Fruit fly (Drosophila melanogaster) whole organism, embryonic: Measurements from ENCODE around the gene CG10337.

ENCODE experiments used
- CG10565 ChIP-seq: fragments of 200-800 bp; sonication (Bioruptor generic); optimal IDR thresholded peaks from 3 replicates; lab custom pipeline; 2016; ENCODE audit warnings: missing biosample characterization, mild to moderate bottlenecking, missing genetic modification characterization
- CG11093 ChIP-seq: fragments of 200-800 bp; sonication (Bioruptor generic); IDR thresholded peaks from 3 replicates; pipeline ENCODE4 v1.3.6; 2022; ENCODE audit warnings: missing biosample characterization, missing genetic modification characterization
- CG12155 ChIP-seq: fragments of 200-800 bp; sonication (Bioruptor generic); optimal IDR thresholded peaks from 3 replicates; lab custom pipeline; 2016; ENCODE audit warnings: missing biosample characterization, missing genetic modification characterization
- CG13123 ChIP-seq: fragments of 200-800 bp; sonication (Bioruptor generic); optimal IDR thresholded peaks from 2 replicates; lab custom pipeline; 2016; ENCODE audit warnings: missing biosample characterization, missing genetic modification characterization
- CG17359 ChIP-seq: fragments of 200-800 bp; sonication (Bioruptor generic); optimal IDR thresholded peaks from 3 replicates; lab custom pipeline; 2018; ENCODE audit warnings: missing biosample characterization, mild to moderate bottlenecking, missing genetic modification characterization, moderate library complexity
- CG18476 ChIP-seq: fragments of 200-800 bp; sonication (Bioruptor generic); optimal IDR thresholded peaks from 2 replicates; lab custom pipeline; 2016; ENCODE audit warnings: missing biosample characterization, mild to moderate bottlenecking, missing genetic modification characterization
- CG30431 ChIP-seq: fragments of 200-800 bp; sonication (Bioruptor generic); optimal IDR thresholded peaks from 2 replicates; lab custom pipeline; 2017; ENCODE audit warnings: missing biosample characterization, missing genetic modification characterization
- CG31365 ChIP-seq: fragments of 200-800 bp; sonication (Bioruptor generic); optimal IDR thresholded peaks from 2 replicates; lab custom pipeline; 2018; ENCODE audit warnings: missing biosample characterization, mild to moderate bottlenecking, missing genetic modification characterization
- CG32772 ChIP-seq: fragments of 200-800 bp; sonication (Bioruptor generic); IDR thresholded peaks from 2 replicates; pipeline ENCODE4 v1.3.6; 2022; ENCODE audit warnings: missing biosample characterization, missing genetic modification characterization
- CG3847 ChIP-seq: fragments of 200-800 bp; sonication (Bioruptor generic); IDR thresholded peaks from 2 replicates; pipeline ENCODE4 v1.3.6; 2022; ENCODE audit warnings: missing biosample characterization, missing genetic modification characterization
- CG4424 ChIP-seq: fragments of 200-800 bp; sonication (Bioruptor generic); optimal IDR thresholded peaks from 3 replicates; lab custom pipeline; 2016; ENCODE audit warnings: missing biosample characterization, missing genetic modification characterization
- CG7786 ChIP-seq: fragments of 200-800 bp; sonication (Bioruptor generic); optimal IDR thresholded peaks from 2 replicates; lab custom pipeline; 2016; ENCODE audit warnings: missing biosample characterization, missing genetic modification characterization
- CG9932 ChIP-seq: fragments of 200-800 bp; sonication (Bioruptor generic); IDR thresholded peaks from 2 replicates; pipeline ENCODE4 v1.3.6; 2022; ENCODE audit warnings: missing biosample characterization, missing genetic modification characterization
- Chrac-16 ChIP-seq: fragments of 200-800 bp; sonication (Bioruptor generic); optimal IDR thresholded peaks from 3 replicates; lab custom pipeline; 2016; ENCODE audit warnings: missing biosample characterization, missing genetic modification characterization
- D ChIP-seq, 2 experiments: fragments of 200-800 bp in 1 of 2; fragments of >200 bp in 1 of 2; sonication (Bioruptor generic) in 1 of 2; optimal IDR thresholded peaks; 2 replicates in 1 of 2; 3 replicates in 1 of 2; lab custom pipeline; 2017; ENCODE audit warnings: mild to moderate bottlenecking in 1 of 2, missing biosample characterization in 1 of 2, missing genetic modification characterization in 1 of 2, missing genetic modification reagents in 1 of 2
- D19A ChIP-seq: fragments of 200-800 bp; optimal IDR thresholded peaks from 3 replicates; lab custom pipeline; 2019; ENCODE audit warnings: missing biosample characterization, mild to moderate bottlenecking, missing genetic modification characterization, moderate library complexity
- Deaf1 ChIP-seq: fragments of 200-800 bp; optimal IDR thresholded peaks from 3 replicates; lab custom pipeline; 2019; ENCODE audit warnings: missing biosample characterization, mild to moderate bottlenecking, missing genetic modification characterization, moderate library complexity
- Dp ChIP-seq: fragments of 200-800 bp; sonication (Bioruptor generic); optimal IDR thresholded peaks from 2 replicates; lab custom pipeline; 2018; ENCODE audit warnings: missing biosample characterization, mild to moderate bottlenecking, missing genetic modification characterization, moderate library complexity
- GATAe ChIP-seq: fragments of 200-800 bp; sonication (Bioruptor generic); conservative IDR thresholded peaks from 2 replicates; pipeline ENCODE4 v1.3.6; 2022; ENCODE audit warnings: missing biosample characterization, missing genetic modification characterization
- Hsf ChIP-seq: fragments of 200-800 bp; sonication (Bioruptor generic); optimal IDR thresholded peaks from 3 replicates; lab custom pipeline; 2016; ENCODE audit warnings: missing biosample characterization, missing genetic modification characterization
- Lim3 ChIP-seq: fragments of 200-800 bp; sonication (Bioruptor generic); IDR thresholded peaks from 2 replicates; pipeline ENCODE4 v1.3.6; 2022; ENCODE audit warnings: missing biosample characterization, missing genetic modification characterization
- MBD-R2 ChIP-seq: fragments of 200-800 bp; sonication (Bioruptor generic); IDR thresholded peaks from 2 replicates; pipeline ENCODE4 v1.3.6; 2022; ENCODE audit warnings: missing biosample characterization, missing genetic modification characterization
- Myb ChIP-seq: fragments of 200-800 bp; sonication (Bioruptor generic); optimal IDR thresholded peaks from 2 replicates; lab custom pipeline; 2016; ENCODE audit warnings: missing biosample characterization, missing genetic modification characterization
- NFAT ChIP-seq: fragments of 200-800 bp; sonication (Bioruptor generic); IDR thresholded peaks from 2 replicates; pipeline ENCODE4 v1.3.6; 2022; ENCODE audit warnings: missing biosample characterization, missing genetic modification characterization
- NK7.1 ChIP-seq: fragments of 200-800 bp; sonication (Bioruptor generic); optimal IDR thresholded peaks from 3 replicates; lab custom pipeline; 2016; ENCODE audit warnings: missing biosample characterization, missing genetic modification characterization
- PHDP ChIP-seq: fragments of 200-800 bp; sonication (Bioruptor generic); optimal IDR thresholded peaks from 3 replicates; lab custom pipeline; 2018; ENCODE audit warnings: missing biosample characterization, mild to moderate bottlenecking, missing genetic modification characterization, moderate library complexity
- Spps ChIP-seq: fragments of 200-800 bp; sonication (Bioruptor generic); optimal IDR thresholded peaks from 2 replicates; lab custom pipeline; 2018; ENCODE audit warnings: missing biosample characterization, mild to moderate bottlenecking, missing genetic modification characterization
- Stat92E ChIP-seq, 3 experiments: fragments of >200 bp in 2 of 3; fragments of 200-800 bp in 1 of 3; sonication (Bioruptor generic) in 1 of 3; optimal IDR thresholded peaks; 2 replicates each; lab custom pipeline; 2017 to 2019; ENCODE audit warnings: missing biosample characterization in 3 of 3, missing genetic modification characterization in 3 of 3, mild to moderate bottlenecking in 1 of 3, moderate library complexity in 1 of 3
- Tbp ChIP-seq: fragments of >200 bp; optimal IDR thresholded peaks from 2 replicates; lab custom pipeline; 2018; ENCODE audit warnings: missing biosample characterization, missing genetic modification characterization
- Xbp1 ChIP-seq: fragments of 200-800 bp; sonication (Bioruptor generic); optimal IDR thresholded peaks from 3 replicates; lab custom pipeline; 2016; ENCODE audit warnings: missing biosample characterization, mild to moderate bottlenecking, missing genetic modification characterization
- ac ChIP-seq: fragments of 200-800 bp; sonication (Bioruptor generic); optimal IDR thresholded peaks from 3 replicates; lab custom pipeline; 2017; ENCODE audit warnings: missing biosample characterization, mild to moderate bottlenecking, missing genetic modification characterization
- bowl ChIP-seq: fragments of 200-800 bp; sonication (Bioruptor generic); IDR thresholded peaks from 2 replicates; pipeline ENCODE4 v1.3.6; 2022; ENCODE audit warnings: missing biosample characterization, missing genetic modification characterization
- chn ChIP-seq: fragments of 200-800 bp; sonication (Bioruptor generic); optimal IDR thresholded peaks from 2 replicates; lab custom pipeline; 2016; ENCODE audit warnings: missing biosample characterization, missing genetic modification characterization
- disco-r ChIP-seq: fragments of 200-800 bp; sonication (Bioruptor generic); optimal IDR thresholded peaks from 2 replicates; lab custom pipeline; 2016; ENCODE audit warnings: missing biosample characterization, missing genetic modification characterization
- eve ChIP-seq, 2 experiments: fragments of >200 bp; optimal IDR thresholded peaks; 2 replicates each; lab custom pipeline; 2017; ENCODE audit warnings: missing biosample characterization in 2 of 2, missing genetic modification characterization in 2 of 2
- gsb-n ChIP-seq: fragments of 200-800 bp; sonication (Bioruptor generic); optimal IDR thresholded peaks from 3 replicates; lab custom pipeline; 2018; ENCODE audit warnings: missing biosample characterization, mild to moderate bottlenecking, missing genetic modification characterization
- ind ChIP-seq: fragments of 200-800 bp; sonication (Bioruptor generic); optimal IDR thresholded peaks from 3 replicates; lab custom pipeline; 2016; ENCODE audit warnings: missing biosample characterization, missing genetic modification characterization
- jigr1 ChIP-seq: fragments of 200-800 bp; sonication (Bioruptor generic); IDR thresholded peaks from 3 replicates; pipeline ENCODE4 v1.3.6; 2022; ENCODE audit warnings: missing biosample characterization, missing genetic modification characterization
- kah ChIP-seq: fragments of 200-800 bp; sonication (Bioruptor generic); optimal IDR thresholded peaks from 2 replicates; lab custom pipeline; 2018; ENCODE audit warnings: missing biosample characterization, mild to moderate bottlenecking, missing genetic modification characterization
- lola ChIP-seq, 3 experiments: fragments of >200 bp in 2 of 3; fragments of 200-800 bp in 1 of 3; sonication (Bioruptor generic) in 1 of 3; optimal IDR thresholded peaks; 2 replicates each; lab custom pipeline; 2017 to 2019; ENCODE audit warnings: missing biosample characterization in 3 of 3, missing genetic modification characterization in 3 of 3, mild to moderate bottlenecking in 1 of 3, moderate library complexity in 1 of 3
- maf-S ChIP-seq: fragments of 200-800 bp; sonication (Bioruptor generic); optimal IDR thresholded peaks from 2 replicates; lab custom pipeline; 2016; ENCODE audit warnings: missing biosample characterization, missing genetic modification characterization
- nerfin-2 ChIP-seq: fragments of 200-800 bp; sonication (Bioruptor generic); IDR thresholded peaks from 2 replicates; pipeline ENCODE4 v1.3.6; 2022; ENCODE audit warnings: missing biosample characterization, missing genetic modification characterization; ENCODE audit not compliant: partially characterized antibody
- nom ChIP-seq: fragments of 200-800 bp; sonication (Bioruptor generic); optimal IDR thresholded peaks from 2 replicates; lab custom pipeline; 2017; ENCODE audit warnings: missing biosample characterization, missing genetic modification characterization, mild to moderate bottlenecking, moderate library complexity, missing genetic modification reagents
- oc ChIP-seq: fragments of 200-800 bp; sonication (Bioruptor generic); optimal IDR thresholded peaks from 2 replicates; lab custom pipeline; 2018; ENCODE audit warnings: missing biosample characterization, mild to moderate bottlenecking, missing genetic modification characterization, moderate library complexity
- p53 ChIP-seq: fragments of 200-800 bp; sonication (Bioruptor generic); optimal IDR thresholded peaks from 2 replicates; lab custom pipeline; 2016; ENCODE audit warnings: missing biosample characterization, missing genetic modification characterization
- sob ChIP-seq: fragments of 200-800 bp; sonication (Bioruptor generic); IDR thresholded peaks from 2 replicates; pipeline ENCODE4 v1.3.6; 2022; ENCODE audit warnings: missing biosample characterization, missing genetic modification characterization
- ssp ChIP-seq: fragments of 200-800 bp; sonication (Bioruptor generic); IDR thresholded peaks from 2 replicates; pipeline ENCODE4 v1.3.6; 2022; ENCODE audit warnings: missing biosample characterization, missing genetic modification characterization
- trh ChIP-seq: fragments of 200-800 bp; sonication (Bioruptor generic); optimal IDR thresholded peaks from 2 replicates; lab custom pipeline; 2016; ENCODE audit warnings: missing biosample characterization, missing genetic modification characterization
- yki ChIP-seq: fragments of >200 bp; optimal IDR thresholded peaks from 3 replicates; lab custom pipeline; 2018
- zf30C ChIP-seq: fragments of 200-800 bp; sonication (Bioruptor generic); optimal IDR thresholded peaks from 3 replicates; lab custom pipeline; 2018; ENCODE audit warnings: missing biosample characterization, mild to moderate bottlenecking, missing genetic modification characterization

CG10337 gene

dm6 chr2L:19517154-19517814, 29.5 kb downstream of the CG10337 start, which contains the start of gene Hasp (continued):
- TF ChIP-seq D19A (tag; lab: Kevin White, UChicago), result peak; percentile 72
- TF ChIP-seq PHDP (tag; lab: Kevin White, UChicago), result peak; percentile 61
- peak; percentile 16 for TF ChIP-seq trh (GFP tag; lab: Kevin White, UChicago)
- TF ChIP-seq lola (GFP tag; optimal IDR thresholded peaks at IDR 0.05; lab: Kevin White, UChicago), result peak in 1 of 3 experiments; percentile 38
- TF ChIP-seq CG10565 (GFP tag; lab: Kevin White, UChicago), result no peak
- TF ChIP-seq Chrac-16, result peak; percentile 40
- TF ChIP-seq gsb-n (tag; lab: Kevin White, UChicago), result no peak
- TF ChIP-seq D (optimal IDR thresholded peaks at IDR 0.05; lab: Kevin White, UChicago), result no peak
- TF ChIP-seq D (GFP tag; optimal IDR thresholded peaks at IDR 0.05; lab: Kevin White, UChicago), result peak; percentile 44
- peak; percentile 65 for TF ChIP-seq sob (GFP tag; lab: Robert Waterston, UW)
- peak; percentile 46 for TF ChIP-seq CG4424 (GFP tag; lab: Kevin White, UChicago)
- no peak for TF ChIP-seq zf30C
- no peak for TF ChIP-seq maf-S (GFP tag; lab: Kevin White, UChicago)
- TF ChIP-seq CG12155 (GFP tag; lab: Kevin White, UChicago), result peak; percentile 14
- peak; percentile 39; the same call in 1 of the 2 replicates for TF ChIP-seq MBD-R2 (GFP tag; lab: Robert Waterston, UW)
- TF ChIP-seq CG17359 (tag; lab: Kevin White, UChicago), result peak; percentile 70
- TF ChIP-seq GATAe (GFP tag; lab: Robert Waterston, UW), result no peak
- TF ChIP-seq CG31365 (tag; lab: Kevin White, UChicago), result no peak
- TF ChIP-seq yki (lab: Kevin White, UChicago), result no peak
- TF ChIP-seq Myb, result peak; percentile 21
- TF ChIP-seq Tbp (GFP tag; lab: Kevin White, UChicago), result no peak
- peak; percentile 18 for TF ChIP-seq Hsf (GFP tag; lab: Kevin White, UChicago)
- TF ChIP-seq ind (GFP tag; lab: Kevin White, UChicago), result peak; percentile 62
- TF ChIP-seq CG18476 (GFP tag; lab: Kevin White, UChicago), result peak; percentile 42
- peak; percentile 54 for TF ChIP-seq CG9932 (GFP tag; lab: Robert Waterston, UW)
- TF ChIP-seq Stat92E (GFP tag; optimal IDR thresholded peaks at IDR 0.05; lab: Kevin White, UChicago), result no peak
- TF ChIP-seq p53 (GFP tag; lab: Kevin White, UChicago), result no peak
- TF ChIP-seq CG3847, result no peak; the same call in 1 of the 2 replicates
- no peak for TF ChIP-seq CG13123 (GFP tag; lab: Kevin White, UChicago)
- TF ChIP-seq NFAT (GFP tag; lab: Robert Waterston, UW), result peak; percentile 39; the same call in 1 of the 2 replicates
- TF ChIP-seq CG30431, result no peak
- no peak for TF ChIP-seq ac (GFP tag; lab: Kevin White, UChicago)
- TF ChIP-seq chn (GFP tag; lab: Kevin White, UChicago), result no peak
- TF ChIP-seq disco-r, result no peak
- TF ChIP-seq bowl (GFP tag; lab: Robert Waterston, UW), result no peak
- no peak for TF ChIP-seq jigr1
- no peak for TF ChIP-seq CG7786 (GFP tag; lab: Kevin White, UChicago)
- TF ChIP-seq NK7.1, result no peak
- TF ChIP-seq nerfin-2, result peak; percentile 90
- TF ChIP-seq oc (tag; lab: Kevin White, UChicago), result peak; percentile 41
- peak; percentile 28 for TF ChIP-seq kah
- 0 out of 2 replicates have a peak, but pooled peaks have one; percentile 23 for TF ChIP-seq ssp (GFP tag; lab: Robert Waterston, UW)
- no peak for TF ChIP-seq nom (GFP tag; lab: Kevin White, UChicago)
- no peak for TF ChIP-seq CG11093
- TF ChIP-seq Dp (GFP tag; lab: Kevin White, UChicago), result peak; percentile 7
- no peak for TF ChIP-seq Lim3
- TF ChIP-seq Deaf1 (tag; lab: Kevin White, UChicago), result peak; percentile 47
- peak; percentile 52 for TF ChIP-seq Spps (tag; lab: Kevin White, UChicago)
- TF ChIP-seq CG32772, result no peak
- TF ChIP-seq eve (GFP tag; optimal IDR thresholded peaks at IDR 0.05; lab: Kevin White, UChicago), result no peak
- peak; percentile 52 for TF ChIP-seq Xbp1 (GFP tag; lab: Kevin White, UChicago)
